Fruit fly (Drosophila melanogaster) whole organism, embryonic: ENCODE results near the gene Pdhb.

Experiments used
- Abd-B ChIP-seq: fragments of 200-800 bp; sonication (Bioruptor generic); optimal IDR thresholded peaks from 2 replicates; lab custom pipeline; 2018; ENCODE audit warnings: missing biosample characterization, mild to moderate bottlenecking, missing genetic modification characterization, moderate library complexity
- Ada2b ChIP-seq: fragments of 200-800 bp; sonication (Bioruptor generic); IDR thresholded peaks from 2 replicates; pipeline ENCODE4 v1.3.6; 2022; ENCODE audit warnings: missing biosample characterization, missing genetic modification characterization
- B-H2 ChIP-seq: fragments of 200-800 bp; sonication (Bioruptor generic); optimal IDR thresholded peaks from 2 replicates; lab custom pipeline; 2018; ENCODE audit warnings: missing biosample characterization, mild to moderate bottlenecking, missing genetic modification characterization
- CG10462 ChIP-seq: fragments of 200-800 bp; sonication (Bioruptor generic); optimal IDR thresholded peaks from 2 replicates; lab custom pipeline; 2016; ENCODE audit warnings: missing biosample characterization, missing genetic modification characterization
- CG11696 ChIP-seq: fragments of 200-800 bp; sonication (Bioruptor generic); IDR thresholded peaks from 2 replicates; pipeline ENCODE4 v1.3.6; 2022; ENCODE audit warnings: missing biosample characterization, missing genetic modification characterization
- CG12071 ChIP-seq: fragments of 200-800 bp; sonication (Bioruptor generic); optimal IDR thresholded peaks from 3 replicates; lab custom pipeline; 2018; ENCODE audit warnings: missing biosample characterization, mild to moderate bottlenecking, missing genetic modification characterization
- CG12219 ChIP-seq: fragments of 200-800 bp; sonication (Bioruptor generic); optimal IDR thresholded peaks from 3 replicates; lab custom pipeline; 2018; ENCODE audit warnings: missing biosample characterization, mild to moderate bottlenecking, missing genetic modification characterization
- CG14965 ChIP-seq: fragments of 200-800 bp; sonication (Bioruptor generic); optimal IDR thresholded peaks from 2 replicates; lab custom pipeline; 2016; ENCODE audit warnings: missing biosample characterization, missing genetic modification characterization, borderline replicate concordance
- CG16863 ChIP-seq: fragments of 200-800 bp; sonication (Bioruptor generic); optimal IDR thresholded peaks from 3 replicates; lab custom pipeline; 2016; ENCODE audit warnings: missing biosample characterization, missing genetic modification characterization
- CG17361 ChIP-seq: fragments of 200-800 bp; sonication (Bioruptor generic); IDR thresholded peaks from 3 replicates; pipeline ENCODE4 v1.3.6; 2022; ENCODE audit warnings: missing biosample characterization, missing genetic modification characterization
- CG17612 ChIP-seq: fragments of 200-800 bp; sonication (Bioruptor generic); IDR thresholded peaks from 2 replicates; pipeline ENCODE4 v1.3.6; 2022; ENCODE audit warnings: missing biosample characterization, missing genetic modification characterization
- CG18476 ChIP-seq: fragments of 200-800 bp; sonication (Bioruptor generic); optimal IDR thresholded peaks from 2 replicates; lab custom pipeline; 2016; ENCODE audit warnings: missing biosample characterization, mild to moderate bottlenecking, missing genetic modification characterization
- CG18599 ChIP-seq: fragments of 200-800 bp; sonication (Bioruptor generic); optimal IDR thresholded peaks from 3 replicates; lab custom pipeline; 2017; ENCODE audit warnings: missing biosample characterization, missing genetic modification characterization, mild to moderate bottlenecking, moderate library complexity, missing genetic modification reagents
- CG2889 ChIP-seq: fragments of 200-800 bp; sonication (Bioruptor generic); IDR thresholded peaks from 3 replicates; pipeline ENCODE4 v1.3.6; 2022; ENCODE audit warnings: missing biosample characterization, missing genetic modification characterization
- CG4820 ChIP-seq: fragments of 200-800 bp; sonication (Bioruptor generic); optimal IDR thresholded peaks from 3 replicates; lab custom pipeline; 2016; ENCODE audit warnings: missing biosample characterization, missing genetic modification characterization
- CG5180 ChIP-seq: fragments of 200-800 bp; sonication (Bioruptor generic); optimal IDR thresholded peaks from 3 replicates; lab custom pipeline; 2017; ENCODE audit warnings: missing biosample characterization, missing genetic modification characterization, mild to moderate bottlenecking, moderate library complexity, missing genetic modification reagents
- CG6175 ChIP-seq: fragments of 200-800 bp; sonication (Bioruptor generic); IDR thresholded peaks from 3 replicates; pipeline ENCODE4 v1.3.6; 2022; ENCODE audit warnings: missing biosample characterization, missing genetic modification characterization
- CG7556 ChIP-seq: fragments of 200-800 bp; sonication (Bioruptor generic); optimal IDR thresholded peaks from 2 replicates; lab custom pipeline; 2017; ENCODE audit warnings: missing biosample characterization, mild to moderate bottlenecking, missing genetic modification characterization
- H15 ChIP-seq: fragments of 200-800 bp; sonication (Bioruptor generic); IDR thresholded peaks from 3 replicates; pipeline ENCODE4 v1.3.6; 2022; ENCODE audit warnings: missing biosample characterization, missing genetic modification characterization
- HmgD ChIP-seq: fragments of 200-800 bp; sonication (Bioruptor generic); optimal IDR thresholded peaks from 3 replicates; lab custom pipeline; 2016; ENCODE audit warnings: missing biosample characterization, missing genetic modification characterization
- Mad ChIP-seq: fragments of 200-800 bp; sonication (Bioruptor generic); optimal IDR thresholded peaks from 2 replicates; lab custom pipeline; 2016; ENCODE audit warnings: missing biosample characterization, missing genetic modification characterization
- Med ChIP-seq: fragments of 200-800 bp; sonication (Bioruptor generic); peaks from one replicate; lab custom pipeline; 2016; ENCODE audit warnings: missing biosample characterization, missing genetic modification characterization, mild to moderate bottlenecking, inconsistent platforms, moderate library complexity
- Myb ChIP-seq: fragments of 200-800 bp; sonication (Bioruptor generic); optimal IDR thresholded peaks from 2 replicates; lab custom pipeline; 2016; ENCODE audit warnings: missing biosample characterization, missing genetic modification characterization
- NC2α ChIP-seq: fragments of 200-800 bp; sonication (Bioruptor generic); optimal IDR thresholded peaks from 2 replicates; lab custom pipeline; 2016; ENCODE audit warnings: missing biosample characterization, missing genetic modification characterization
- Optix ChIP-seq: fragments of 200-800 bp; sonication (Bioruptor generic); IDR thresholded peaks from 3 replicates; pipeline ENCODE4 v1.3.6; 2022; ENCODE audit warnings: missing biosample characterization, missing genetic modification characterization
- Spps ChIP-seq: fragments of 200-800 bp; sonication (Bioruptor generic); optimal IDR thresholded peaks from 2 replicates; lab custom pipeline; 2018; ENCODE audit warnings: missing biosample characterization, mild to moderate bottlenecking, missing genetic modification characterization
- bab2 ChIP-seq: fragments of 200-800 bp; sonication (Bioruptor generic); optimal IDR thresholded peaks from 2 replicates; lab custom pipeline; 2016; ENCODE audit warnings: missing biosample characterization, missing genetic modification characterization
- br ChIP-seq: fragments of >200 bp; optimal IDR thresholded peaks from 2 replicates; lab custom pipeline; 2017
- bsh ChIP-seq, 2 experiments: fragments of 200-800 bp; sonication (Bioruptor generic); optimal IDR thresholded peaks; 2 replicates each; lab custom pipeline; 2017 to 2018; ENCODE audit warnings: mild to moderate bottlenecking in 2 of 2, missing biosample characterization in 2 of 2, missing genetic modification characterization in 2 of 2, moderate library complexity in 1 of 2
- cas ChIP-seq: fragments of 200-800 bp; sonication (Bioruptor generic); IDR thresholded peaks from 2 replicates; pipeline ENCODE4 v1.3.6; 2022; ENCODE audit warnings: missing biosample characterization, missing genetic modification characterization
- croc ChIP-seq: fragments of 200-800 bp; sonication (Bioruptor generic); conservative IDR thresholded peaks from 3 replicates; pipeline ENCODE4 v1.3.6; 2022; ENCODE audit warnings: missing biosample characterization, missing genetic modification characterization
- crol ChIP-seq: fragments of 200-800 bp; sonication (Bioruptor generic); IDR thresholded peaks from 2 replicates; pipeline ENCODE4 v1.3.6; 2022; ENCODE audit warnings: missing biosample characterization, missing genetic modification characterization
- emc ChIP-seq: fragments of 200-800 bp; sonication (Bioruptor generic); optimal IDR thresholded peaks from 2 replicates; lab custom pipeline; 2016; ENCODE audit warnings: missing biosample characterization, missing genetic modification characterization
- en ChIP-seq: fragments of 200-800 bp; sonication (Bioruptor generic); optimal IDR thresholded peaks from 2 replicates; lab custom pipeline; 2016; ENCODE audit warnings: missing biosample characterization, missing genetic modification characterization
- her ChIP-seq: fragments of 200-800 bp; sonication (Bioruptor generic); optimal IDR thresholded peaks from 2 replicates; lab custom pipeline; 2016; ENCODE audit warnings: missing biosample characterization, missing genetic modification characterization
- ken ChIP-seq: fragments of 200-800 bp; sonication (Bioruptor generic); IDR thresholded peaks from 3 replicates; pipeline ENCODE4 v1.3.6; 2022; ENCODE audit warnings: missing biosample characterization, missing genetic modification characterization
- lab ChIP-seq: fragments of 200-800 bp; sonication (Bioruptor generic); optimal IDR thresholded peaks from 3 replicates; lab custom pipeline; 2017; ENCODE audit warnings: missing biosample characterization, missing genetic modification characterization, mild to moderate bottlenecking, moderate library complexity, missing genetic modification reagents
- nerfin-1 ChIP-seq: fragments of 200-800 bp; sonication (Bioruptor generic); optimal IDR thresholded peaks from 3 replicates; lab custom pipeline; 2019; ENCODE audit warnings: missing biosample characterization, mild to moderate bottlenecking, missing genetic modification characterization, moderate library complexity
- onecut ChIP-seq: fragments of 200-800 bp; sonication (Bioruptor generic); IDR thresholded peaks from 2 replicates; pipeline ENCODE4 v1.3.6; 2022; ENCODE audit warnings: missing biosample characterization, missing genetic modification characterization
- otp ChIP-seq: fragments of 200-800 bp; sonication (Bioruptor generic); IDR thresholded peaks from 3 replicates; pipeline ENCODE4, ENCODE4 v1.3.6; 2022; ENCODE audit warnings: missing biosample characterization, missing genetic modification characterization
- prd ChIP-seq, 3 experiments: fragments of >200 bp in 2 of 3; fragments of 200-800 bp in 1 of 3; sonication (Bioruptor generic) in 1 of 3; optimal IDR thresholded peaks in 2 of 3; IDR thresholded peaks in 1 of 3; 2 replicates in 2 of 3; 3 replicates in 1 of 3; pipeline versions ENCODE4 v1.3.6 to Lab custom; 2017 to 2022; ENCODE audit warnings: missing biosample characterization in 1 of 3, missing genetic modification characterization in 1 of 3
- pzg ChIP-seq: fragments of 200-800 bp; sonication (Bioruptor generic); optimal IDR thresholded peaks from 3 replicates; lab custom pipeline; 2018; ENCODE audit warnings: missing biosample characterization, mild to moderate bottlenecking, missing genetic modification characterization, moderate library complexity
- rib ChIP-seq: fragments of 200-800 bp; sonication (Bioruptor generic); IDR thresholded peaks from 2 replicates; pipeline ENCODE4 v1.3.6; 2022; ENCODE audit warnings: missing biosample characterization, missing genetic modification characterization
- sc ChIP-seq, 3 experiments: fragments of >200 bp in 2 of 3; fragments of 200-800 bp in 1 of 3; sonication (Bioruptor generic) in 1 of 3; optimal IDR thresholded peaks; 2 replicates in 2 of 3; 3 replicates in 1 of 3; lab custom pipeline; 2017; ENCODE audit warnings: mild to moderate bottlenecking in 1 of 3, missing biosample characterization in 1 of 3, missing genetic modification characterization in 1 of 3, missing genetic modification reagents in 1 of 3
- sens ChIP-seq: fragments of 200-800 bp; sonication (Bioruptor generic); peaks from one replicate; lab custom pipeline; 2016; ENCODE audit warnings: missing biosample characterization, missing genetic modification characterization
- tio ChIP-seq: fragments of 200-800 bp; sonication (Bioruptor generic); optimal IDR thresholded peaks from 2 replicates; lab custom pipeline; 2017; ENCODE audit warnings: missing biosample characterization, missing genetic modification characterization, inconsistent platforms

Gene Pdhb

dm6 chr3R:29089662-29090007 is 23.2 kb upstream of the Pdhb start (continued):
- TF ChIP-seq CG16863 (no peak), CG5180 (GFP tag; lab: Kevin White, UChicago) (no peak), otp (GFP tag; lab: Robert Waterston, UW) (no peak), CG10462 (GFP tag; lab: Kevin White, UChicago) (no peak), HmgD (GFP tag; lab: Kevin White, UChicago) (no peak), nerfin-1 (tag; lab: Kevin White, UChicago) (peak; percentile 52), CG4820 (GFP tag; lab: Kevin White, UChicago) (peak; percentile 24), CG6175 (no peak), NC2α (GFP tag; lab: Kevin White, UChicago) (no peak), CG17361 (peak; percentile 52; the same call in 1 of the 3 replicates), Mad (GFP tag; lab: Kevin White, UChicago) (no peak), emc (GFP tag; lab: Kevin White, UChicago) (no peak), croc (no peak; the same call in 2 of the 3 replicates), prd (optimal IDR thresholded peaks at IDR 0.05; lab: Kevin White, UChicago) (no peak), prd (GFP tag; IDR thresholded peaks at IDR 0.05; lab: Robert Waterston, UW) (peak; percentile 65; the same call in 1 of the 3 replicates), CG7556 (GFP tag; lab: Kevin White, UChicago) (no peak), her (no peak), CG12219 (GFP tag; lab: Kevin White, UChicago) (no peak), bab2 (GFP tag; lab: Kevin White, UChicago) (peak; percentile 56), CG14965 (GFP tag; lab: Kevin White, UChicago) (no peak), CG11696 (GFP tag; lab: Robert Waterston, UW) (no peak), crol (GFP tag; lab: Robert Waterston, UW) (no peak), Ada2b (GFP tag; lab: Robert Waterston, UW) (peak; percentile 44; the same call in 1 of the 2 replicates), CG2889 (GFP tag; lab: Robert Waterston, UW) (no peak), br (lab: Kevin White, UChicago) (no peak), en (GFP tag; lab: Kevin White, UChicago) (no peak), B-H2 (GFP tag; lab: Kevin White, UChicago) (no peak), rib (no peak), Abd-B (GFP tag; lab: Kevin White, UChicago) (no peak), sc (optimal IDR thresholded peaks at IDR 0.05; lab: Kevin White, UChicago) (no peak), sc (GFP tag; optimal IDR thresholded peaks at IDR 0.05; lab: Kevin White, UChicago) (no peak), tio (GFP tag; lab: Kevin White, UChicago) (no peak), Myb (GFP tag; lab: Kevin White, UChicago) (no peak), CG17612 (GFP tag; lab: Robert Waterston, UW) (no peak), CG18476 (peak; percentile 23), Spps (no peak), ken (GFP tag; lab: Robert Waterston, UW) (no peak)
- TF ChIP-seq, all 482 proteins: peak for 136

dm6 chr3R:29091609-29092008 is 21.3 kb upstream of the Pdhb start:
- TF ChIP-seq H15 (GFP tag; lab: Robert Waterston, UW) (no peak), Med (GFP tag; lab: Kevin White, UChicago) (peak; percentile 15), cas (GFP tag; lab: Robert Waterston, UW) (no peak), CG18599 (GFP tag; lab: Kevin White, UChicago) (peak; percentile 51), lab (GFP tag; lab: Kevin White, UChicago) (peak; percentile 9), CG12071 (GFP tag; lab: Kevin White, UChicago) (no peak), sens (GFP tag; lab: Kevin White, UChicago) (peak; percentile 29), onecut (GFP tag; lab: Robert Waterston, UW) (no peak), Optix (GFP tag; lab: Robert Waterston, UW) (0 out of 3 replicates have a peak, but pooled peaks have one; percentile 17), bsh (GFP tag; optimal IDR thresholded peaks at IDR 0.05; lab: Kevin White, UChicago) (peak in 1 of 2 experiments; percentile 12), pzg (GFP tag; lab: Kevin White, UChicago) (no peak)
